Fruit fly (Drosophila melanogaster): Measurements from ENCODE around the gene CG5214.

DNA sequence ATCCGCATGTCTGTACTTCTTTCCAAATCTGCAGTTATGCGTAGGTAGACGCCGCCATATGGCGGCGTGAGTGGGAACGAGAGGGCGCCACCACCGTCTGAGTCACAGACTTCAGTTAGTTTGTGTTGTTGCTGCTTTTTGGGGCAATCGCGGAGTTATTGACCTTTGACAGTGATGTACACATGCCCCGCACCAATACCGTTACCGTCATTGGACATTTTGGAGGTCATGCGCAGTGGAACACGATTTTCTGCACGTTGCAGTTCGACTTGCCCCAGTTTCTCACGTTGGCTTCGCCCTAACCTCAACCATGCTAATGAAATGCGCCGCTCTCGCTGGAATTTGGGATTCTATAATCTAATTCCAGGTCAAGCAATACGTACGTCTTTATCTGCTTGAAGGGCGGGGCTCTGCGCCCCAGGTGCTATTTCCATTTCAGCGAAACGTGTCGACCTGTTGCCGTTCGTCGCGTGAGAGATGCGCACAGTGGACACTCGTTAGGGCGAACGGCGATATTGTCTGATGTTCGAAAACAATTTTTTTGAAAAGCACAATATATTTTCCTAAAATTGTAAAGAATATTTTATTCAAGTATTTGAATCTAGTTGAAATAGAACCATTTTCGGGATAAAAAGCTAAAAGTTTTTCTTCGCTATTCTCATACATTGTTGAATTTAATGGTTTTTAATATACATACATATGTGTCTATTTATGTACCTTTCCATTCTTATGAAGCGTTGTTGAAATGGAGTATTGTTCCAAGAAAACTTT lies 32.6 kb upstream of the CG5214 start:
- TF ChIP-seq CTCF (optimal IDR thresholded peaks at IDR 0.05), result peak; percentile 31 to 42
- no peak for TF ChIP-seq CG8478 (optimal IDR thresholded peaks at IDR 0.05)
